Fruit fly (Drosophila melanogaster) whole organism, embryonic: ENCODE measurements around the gene CG17637.

ENCODE experiments used
- CG10209 ChIP-seq: fragments of 200-800 bp; sonication (Bioruptor generic); optimal IDR thresholded peaks from 3 replicates; lab custom pipeline; 2017; ENCODE audit warnings: missing biosample characterization, mild to moderate bottlenecking, missing genetic modification characterization, missing genetic modification reagents
- CG10267 ChIP-seq: fragments of 200-800 bp; sonication (Bioruptor generic); optimal IDR thresholded peaks from 2 replicates; lab custom pipeline; 2018; ENCODE audit warnings: missing biosample characterization, mild to moderate bottlenecking, missing genetic modification characterization, moderate library complexity
- CG10366 ChIP-seq: fragments of 200-800 bp; sonication (Bioruptor generic); IDR thresholded peaks from 2 replicates; pipeline ENCODE4 v1.3.6; 2022; ENCODE audit warnings: missing biosample characterization, missing genetic modification characterization
- CG10565 ChIP-seq: fragments of 200-800 bp; sonication (Bioruptor generic); optimal IDR thresholded peaks from 3 replicates; lab custom pipeline; 2016; ENCODE audit warnings: missing biosample characterization, mild to moderate bottlenecking, missing genetic modification characterization
- CG11504 ChIP-seq: fragments of 200-800 bp; sonication (Bioruptor generic); optimal IDR thresholded peaks from 3 replicates; lab custom pipeline; 2019; ENCODE audit warnings: missing biosample characterization, mild to moderate bottlenecking, missing genetic modification characterization, moderate library complexity
- CG1233 ChIP-seq: fragments of 200-800 bp; sonication (Bioruptor generic); optimal IDR thresholded peaks from 4 replicates; lab custom pipeline; 2018; ENCODE audit warnings: missing biosample characterization, mild to moderate bottlenecking, missing genetic modification characterization
- CG14710 ChIP-seq: fragments of 200-800 bp; sonication (Bioruptor generic); optimal IDR thresholded peaks from 3 replicates; lab custom pipeline; 2019; ENCODE audit warnings: missing biosample characterization, mild to moderate bottlenecking, missing genetic modification characterization, moderate library complexity
- CG15514 ChIP-seq: fragments of 200-800 bp; sonication (Bioruptor generic); optimal IDR thresholded peaks from 3 replicates; lab custom pipeline; 2017; ENCODE audit warnings: missing biosample characterization, missing genetic modification characterization, mild to moderate bottlenecking, moderate library complexity, missing genetic modification reagents
- CG17802 ChIP-seq: fragments of 200-800 bp; sonication (Bioruptor generic); optimal IDR thresholded peaks from 2 replicates; lab custom pipeline; 2018; ENCODE audit warnings: missing biosample characterization, mild to moderate bottlenecking, missing genetic modification characterization, moderate library complexity
- CG17829 ChIP-seq: fragments of 200-800 bp; optimal IDR thresholded peaks from 2 replicates; lab custom pipeline; 2019; ENCODE audit warnings: missing biosample characterization, mild to moderate bottlenecking, missing genetic modification characterization, moderate library complexity
- CG18262 ChIP-seq: fragments of 200-800 bp; optimal IDR thresholded peaks from 3 replicates; lab custom pipeline; 2019; ENCODE audit warnings: missing biosample characterization, mild to moderate bottlenecking, missing genetic modification characterization, moderate library complexity
- CG2116 ChIP-seq: fragments of 200-800 bp; sonication (Bioruptor generic); optimal IDR thresholded peaks from 3 replicates; lab custom pipeline; 2018; ENCODE audit warnings: missing biosample characterization, mild to moderate bottlenecking, missing genetic modification characterization
- CG2678 ChIP-seq: fragments of 200-800 bp; sonication (Bioruptor generic); optimal IDR thresholded peaks from 3 replicates; lab custom pipeline; 2019; ENCODE audit warnings: missing biosample characterization, mild to moderate bottlenecking, missing genetic modification characterization, moderate library complexity
- CG2889 ChIP-seq: fragments of 200-800 bp; sonication (Bioruptor generic); IDR thresholded peaks from 3 replicates; pipeline ENCODE4 v1.3.6; 2022; ENCODE audit warnings: missing biosample characterization, missing genetic modification characterization
- CG30020 ChIP-seq: fragments of 200-800 bp; optimal IDR thresholded peaks from 2 replicates; lab custom pipeline; 2019; ENCODE audit warnings: missing biosample characterization, mild to moderate bottlenecking, missing genetic modification characterization, moderate library complexity
- CG3065 ChIP-seq: fragments of 200-800 bp; sonication (Bioruptor generic); optimal IDR thresholded peaks from 2 replicates; lab custom pipeline; 2016; ENCODE audit warnings: missing biosample characterization, missing genetic modification characterization
- CG3281 ChIP-seq: fragments of 200-800 bp; sonication (Bioruptor generic); optimal IDR thresholded peaks from 3 replicates; lab custom pipeline; 2017; ENCODE audit warnings: missing biosample characterization, mild to moderate bottlenecking, missing genetic modification characterization
- CG33557 ChIP-seq: fragments of 200-800 bp; sonication (Bioruptor generic); optimal IDR thresholded peaks from 2 replicates; lab custom pipeline; 2019; ENCODE audit warnings: missing biosample characterization, mild to moderate bottlenecking, missing genetic modification characterization, moderate library complexity
- CG43689 ChIP-seq: fragments of 200-800 bp; sonication (Bioruptor generic); IDR thresholded peaks from 2 replicates; pipeline ENCODE4 v1.3.6; 2022; ENCODE audit warnings: missing biosample characterization, missing genetic modification characterization
- CG6175 ChIP-seq: fragments of 200-800 bp; sonication (Bioruptor generic); IDR thresholded peaks from 3 replicates; pipeline ENCODE4 v1.3.6; 2022; ENCODE audit warnings: missing biosample characterization, missing genetic modification characterization
- CG6683 ChIP-seq: fragments of 200-800 bp; sonication (Bioruptor generic); optimal IDR thresholded peaks from 2 replicates; lab custom pipeline; 2017; ENCODE audit warnings: missing biosample characterization, mild to moderate bottlenecking, missing genetic modification characterization, missing genetic modification reagents
- CG7786 ChIP-seq: fragments of 200-800 bp; sonication (Bioruptor generic); optimal IDR thresholded peaks from 2 replicates; lab custom pipeline; 2016; ENCODE audit warnings: missing biosample characterization, missing genetic modification characterization
- CG7839 ChIP-seq: fragments of 200-800 bp; sonication (Bioruptor generic); optimal IDR thresholded peaks from 3 replicates; lab custom pipeline; 2018; ENCODE audit warnings: missing biosample characterization, mild to moderate bottlenecking, missing genetic modification characterization, moderate library complexity
- Dll ChIP-seq: fragments of 200-800 bp; sonication (Bioruptor generic); IDR thresholded peaks from 4 replicates; pipeline ENCODE4 v1.3.6; 2022; ENCODE audit warnings: missing biosample characterization, missing genetic modification characterization; ENCODE audit not compliant: partially characterized antibody
- Ets97D ChIP-seq: fragments of 200-800 bp; sonication (Bioruptor generic); optimal IDR thresholded peaks from 3 replicates; lab custom pipeline; 2016; ENCODE audit warnings: missing biosample characterization, missing genetic modification characterization
- Fer3 ChIP-seq: fragments of 200-800 bp; sonication (Bioruptor generic); optimal IDR thresholded peaks from 2 replicates; lab custom pipeline; 2018; ENCODE audit warnings: missing biosample characterization, mild to moderate bottlenecking, missing genetic modification characterization, moderate library complexity
- MESR4 ChIP-seq: fragments of 200-800 bp; sonication (Bioruptor generic); optimal IDR thresholded peaks from 2 replicates; lab custom pipeline; 2018; ENCODE audit warnings: missing biosample characterization, mild to moderate bottlenecking, missing genetic modification characterization, moderate library complexity
- Meics ChIP-seq: fragments of 200-800 bp; sonication (Bioruptor generic); optimal IDR thresholded peaks from 2 replicates; lab custom pipeline; 2017; ENCODE audit warnings: missing biosample characterization, mild to moderate bottlenecking, missing genetic modification characterization
- Myb ChIP-seq: fragments of 200-800 bp; sonication (Bioruptor generic); optimal IDR thresholded peaks from 2 replicates; lab custom pipeline; 2016; ENCODE audit warnings: missing biosample characterization, missing genetic modification characterization
- PHDP ChIP-seq: fragments of 200-800 bp; sonication (Bioruptor generic); optimal IDR thresholded peaks from 3 replicates; lab custom pipeline; 2018; ENCODE audit warnings: missing biosample characterization, mild to moderate bottlenecking, missing genetic modification characterization, moderate library complexity
- Pdp1 ChIP-seq, 2 experiments: fragments of 200-800 bp; sonication (Bioruptor generic); optimal IDR thresholded peaks; 3 replicates each; lab custom pipeline; 2016; ENCODE audit warnings: missing biosample characterization in 2 of 2, missing genetic modification characterization in 2 of 2, mild to moderate bottlenecking in 1 of 2, moderate library complexity in 1 of 2
- Sin3A ChIP-seq: fragments of >200 bp; optimal IDR thresholded peaks from 2 replicates; lab custom pipeline; 2018
- Xbp1 ChIP-seq: fragments of 200-800 bp; sonication (Bioruptor generic); optimal IDR thresholded peaks from 3 replicates; lab custom pipeline; 2016; ENCODE audit warnings: missing biosample characterization, mild to moderate bottlenecking, missing genetic modification characterization
- amos ChIP-seq: fragments of 200-800 bp; sonication (Bioruptor generic); IDR thresholded peaks from 2 replicates; pipeline ENCODE4 v1.3.6; 2022; ENCODE audit warnings: missing biosample characterization, missing genetic modification characterization; ENCODE audit not compliant: partially characterized antibody
- crc ChIP-seq: fragments of 200-800 bp; sonication (Bioruptor generic); optimal IDR thresholded peaks from 2 replicates; lab custom pipeline; 2016; ENCODE audit warnings: missing biosample characterization, missing genetic modification characterization
- fu2 ChIP-seq: fragments of 200-800 bp; sonication (Bioruptor generic); optimal IDR thresholded peaks from 2 replicates; lab custom pipeline; 2016; ENCODE audit warnings: missing biosample characterization, missing genetic modification characterization
- gcm ChIP-seq: fragments of 200-800 bp; sonication (Bioruptor generic); optimal IDR thresholded peaks from 2 replicates; lab custom pipeline; 2019; ENCODE audit warnings: missing biosample characterization, mild to moderate bottlenecking, missing genetic modification characterization, moderate library complexity
- gcm2 ChIP-seq: fragments of 200-800 bp; sonication (Bioruptor generic); optimal IDR thresholded peaks from 2 replicates; lab custom pipeline; 2016; ENCODE audit warnings: missing biosample characterization, missing genetic modification characterization
- gsb-n ChIP-seq: fragments of 200-800 bp; sonication (Bioruptor generic); optimal IDR thresholded peaks from 3 replicates; lab custom pipeline; 2018; ENCODE audit warnings: missing biosample characterization, mild to moderate bottlenecking, missing genetic modification characterization
- gt ChIP-seq: fragments of 200-800 bp; sonication (Bioruptor generic); IDR thresholded peaks from 2 replicates; pipeline ENCODE4 v1.3.6; 2022; ENCODE audit warnings: missing biosample characterization, missing genetic modification characterization
- jigr1 ChIP-seq: fragments of 200-800 bp; sonication (Bioruptor generic); IDR thresholded peaks from 3 replicates; pipeline ENCODE4 v1.3.6; 2022; ENCODE audit warnings: missing biosample characterization, missing genetic modification characterization
- ken ChIP-seq: fragments of 200-800 bp; sonication (Bioruptor generic); IDR thresholded peaks from 3 replicates; pipeline ENCODE4 v1.3.6; 2022; ENCODE audit warnings: missing biosample characterization, missing genetic modification characterization
- lab ChIP-seq: fragments of 200-800 bp; sonication (Bioruptor generic); optimal IDR thresholded peaks from 3 replicates; lab custom pipeline; 2017; ENCODE audit warnings: missing biosample characterization, missing genetic modification characterization, mild to moderate bottlenecking, moderate library complexity, missing genetic modification reagents
- lilli ChIP-seq: fragments of 200-800 bp; sonication (Bioruptor generic); optimal IDR thresholded peaks from 3 replicates; lab custom pipeline; 2016; ENCODE audit warnings: missing biosample characterization, missing genetic modification characterization
- pros ChIP-seq: fragments of 200-800 bp; sonication (Bioruptor generic); optimal IDR thresholded peaks from 3 replicates; lab custom pipeline; 2019; ENCODE audit warnings: missing biosample characterization, mild to moderate bottlenecking, missing genetic modification characterization, moderate library complexity
- salm ChIP-seq: fragments of 200-800 bp; sonication (Bioruptor generic); optimal IDR thresholded peaks from 2 replicates; lab custom pipeline; 2018; ENCODE audit warnings: missing biosample characterization, mild to moderate bottlenecking, missing genetic modification characterization
- sens ChIP-seq: fragments of 200-800 bp; sonication (Bioruptor generic); peaks from one replicate; lab custom pipeline; 2016; ENCODE audit warnings: missing biosample characterization, missing genetic modification characterization
- stwl ChIP-seq: fragments of 200-800 bp; sonication (Bioruptor generic); optimal IDR thresholded peaks from 3 replicates; lab custom pipeline; 2018; ENCODE audit warnings: missing biosample characterization, mild to moderate bottlenecking, missing genetic modification characterization, moderate library complexity
- trh ChIP-seq: fragments of 200-800 bp; sonication (Bioruptor generic); optimal IDR thresholded peaks from 2 replicates; lab custom pipeline; 2016; ENCODE audit warnings: missing biosample characterization, missing genetic modification characterization

CG17637 gene

dm6 chr3L:20494262-20494601 is 9.8 kb upstream of the CG17637 start (continued):
- TF ChIP-seq Xbp1 (peak; percentile 9), CG6683 (GFP tag; lab: Kevin White, UChicago) (no peak), gt (no peak), CG1233 (GFP tag; lab: Kevin White, UChicago) (no peak), CG2678 (tag; lab: Kevin White, UChicago) (peak; percentile 63), CG18262 (tag; lab: Kevin White, UChicago) (peak; percentile 48), CG10565 (no peak), CG7839 (peak; percentile 52), Meics (GFP tag; lab: Kevin White, UChicago) (peak; percentile 48), CG10366 (GFP tag; lab: Robert Waterston, UW) (no peak), CG11504 (peak; percentile 41), CG17829 (tag; lab: Kevin White, UChicago) (peak; percentile 16), PHDP (peak; percentile 48), gsb-n (tag; lab: Kevin White, UChicago) (peak; percentile 30), CG10209 (GFP tag; lab: Kevin White, UChicago) (peak; percentile 35), lilli (GFP tag; lab: Kevin White, UChicago) (peak; percentile 25), CG33557 (no peak), gcm2 (GFP tag; lab: Kevin White, UChicago) (no peak), stwl (tag; lab: Kevin White, UChicago) (peak; percentile 12), fu2 (GFP tag; lab: Kevin White, UChicago) (no peak), salm (tag; lab: Kevin White, UChicago) (no peak), CG10267 (tag; lab: Kevin White, UChicago) (peak; percentile 69), pros (GFP tag; lab: Kevin White, UChicago) (no peak), CG17802 (tag; lab: Kevin White, UChicago) (no peak), lab (GFP tag; lab: Kevin White, UChicago) (peak; percentile 64), gcm (GFP tag; lab: Kevin White, UChicago) (no peak), Fer3 (tag; lab: Kevin White, UChicago) (peak; percentile 24), trh (GFP tag; lab: Kevin White, UChicago) (no peak), jigr1 (GFP tag; lab: Robert Waterston, UW) (no peak), CG3281 (GFP tag; lab: Kevin White, UChicago) (peak; percentile 62), CG7786 (GFP tag; lab: Kevin White, UChicago) (peak; percentile 3), CG2889 (GFP tag; lab: Robert Waterston, UW) (no peak), crc (GFP tag; lab: Kevin White, UChicago) (peak; percentile 11)
- TF ChIP-seq, all 482 proteins: peak for 62

dm6 chr3L:20494780-20495591 is 9.0 kb upstream of the CG17637 start, which contains the start of gene ZnT77C:
TSS of gene ZnT77C (minus strand) at chr3L:20494921.
- TF ChIP-seq crc (GFP tag; lab: Kevin White, UChicago) (no peak), CG6175 (GFP tag; lab: Robert Waterston, UW) (no peak), CG2116 (GFP tag; lab: Kevin White, UChicago) (peak; percentile 44), CG14710 (peak; percentile 13), Sin3A (lab: Kevin White, UChicago) (peak; percentile 31), MESR4 (GFP tag; lab: Kevin White, UChicago) (peak; percentile 79), ken (no peak), Ets97D (peak; percentile 29), CG30020 (tag; lab: Kevin White, UChicago) (peak; percentile 4), Dll (GFP tag; lab: Robert Waterston, UW) (0 out of 4 replicates have a peak, but pooled peaks have one; percentile 14), CG15514 (GFP tag; lab: Kevin White, UChicago) (peak; percentile 3), sens (GFP tag; lab: Kevin White, UChicago) (peak; percentile 70), CG43689 (GFP tag; lab: Robert Waterston, UW) (no peak), CG3065 (GFP tag; lab: Kevin White, UChicago) (no peak), Myb (peak; percentile 98), amos (GFP tag; lab: Robert Waterston, UW) (peak; percentile 25; the same call in 1 of the 2 replicates), Pdp1 (GFP tag; optimal IDR thresholded peaks at IDR 0.05; lab: Kevin White, UChicago) (peak in 1 of 2 experiments; percentile 97)
